Fruit fly (Drosophila melanogaster): Measurements from ENCODE around the gene CG6761.
A peak's percentile ranks its signal among the peaks of the same experiment; 100 is the strongest.

CG6761 gene

dm6 chr3L:9723108-9723507 is 19.7 kb upstream of the CG6761 start, which contains the start of the genes nbs and defl (continued):
- TF ChIP-seq Hand (GFP tag; optimal IDR thresholded peaks at IDR 0.05) (no peak), CG11696 (GFP tag; IDR thresholded peaks at IDR 0.05) (no peak), CG15514 (GFP tag; optimal IDR thresholded peaks at IDR 0.05) (no peak), pfk (GFP tag; optimal IDR thresholded peaks at IDR 0.05) (no peak), grau (tag; optimal IDR thresholded peaks at IDR 0.05) (peak; percentile 76), CG8478 (optimal IDR thresholded peaks at IDR 0.05) (no peak), mam (GFP tag; optimal IDR thresholded peaks at IDR 0.05) (peak; percentile 88), Stat92E (GFP tag; optimal IDR thresholded peaks at IDR 0.05) (no peak), jigr1 (GFP tag; IDR thresholded peaks at IDR 0.05) (no peak), Hsf (GFP tag; optimal IDR thresholded peaks at IDR 0.05) (peak; percentile 74), Bdp1 (GFP tag; optimal IDR thresholded peaks at IDR 0.05) (no peak), h (optimal IDR thresholded peaks at IDR 0.05) (no peak), CG18619 (GFP tag; optimal IDR thresholded peaks at IDR 0.05) (no peak), CG13287 (GFP tag; IDR thresholded peaks at IDR 0.05; ENCODE audit: partially characterized antibody) (peak; percentile 74), zen (tag; optimal IDR thresholded peaks at IDR 0.05) (peak; percentile 71), Lpt (GFP tag; optimal IDR thresholded peaks at IDR 0.05) (no peak), sens (GFP tag) (peak; percentile 95), CG32532 (GFP tag; IDR thresholded peaks at IDR 0.05) (peak; percentile 83), CG9876 (GFP tag; optimal IDR thresholded peaks at IDR 0.05) (peak; percentile 55), CG10543 (GFP tag; optimal IDR thresholded peaks at IDR 0.05) (peak; percentile 55), CG6813 (GFP tag; optimal IDR thresholded peaks at IDR 0.05) (no peak), CG17568 (GFP tag; optimal IDR thresholded peaks at IDR 0.05) (no peak), wdn (GFP tag; IDR thresholded peaks at IDR 0.05) (0 out of 2 replicates have a peak, but pooled peaks have one; percentile 15), pnt (GFP tag; optimal IDR thresholded peaks at IDR 0.05) (peak; percentile 61), cato (GFP tag; optimal IDR thresholded peaks at IDR 0.05; ENCODE audit: borderline replicate concordance) (peak; percentile 47), CG15479 (GFP tag; optimal IDR thresholded peaks at IDR 0.05) (no peak), ftz-f1 (GFP tag; optimal IDR thresholded peaks at IDR 0.05) (no peak), Adf1 (GFP tag; IDR thresholded peaks at IDR 0.05) (no peak), CG34224 (GFP tag; IDR thresholded peaks at IDR 0.05; ENCODE audit: partially characterized antibody) (no peak), otp (GFP tag; IDR thresholded peaks at IDR 0.05) (no peak), Fer2 (tag; optimal IDR thresholded peaks at IDR 0.05) (peak; percentile 55), CG13624 (GFP tag; optimal IDR thresholded peaks at IDR 0.05) (peak; percentile 75), CG34422 (GFP tag; IDR thresholded peaks at IDR 0.05) (peak; percentile 89), nmo (GFP tag; optimal IDR thresholded peaks at IDR 0.05) (peak; percentile 79), Bteb2 (GFP tag; optimal IDR thresholded peaks at IDR 0.05) (peak; percentile 54), jumu (GFP tag; optimal IDR thresholded peaks at IDR 0.05) (peak; percentile 63), vfl (GFP tag; optimal IDR thresholded peaks at IDR 0.05) (peak; percentile 19), slbo (GFP tag; IDR thresholded peaks at IDR 0.05) (peak; percentile 83), Ssrp (tag; optimal IDR thresholded peaks at IDR 0.05) (peak; percentile 59), trem (tag; optimal IDR thresholded peaks at IDR 0.05) (peak; percentile 24), CG43689 (GFP tag; IDR thresholded peaks at IDR 0.05) (no peak), ttk (GFP tag; IDR thresholded peaks at IDR 0.05) (peak; percentile 61), CG16779 (GFP tag; IDR thresholded peaks at IDR 0.05) (no peak), CG3163 (GFP tag; optimal IDR thresholded peaks at IDR 0.05) (peak; percentile 6), Dll (GFP tag; IDR thresholded peaks at IDR 0.05; ENCODE audit: partially characterized antibody) (peak; percentile 75), sob (GFP tag; IDR thresholded peaks at IDR 0.05) (peak; percentile 87), dan (GFP tag; IDR thresholded peaks at IDR 0.05) (no peak), CG4424 (GFP tag; optimal IDR thresholded peaks at IDR 0.05) (peak; percentile 65), zfh2 (GFP tag; optimal IDR thresholded peaks at IDR 0.05) (peak; percentile 77), dati (GFP tag; IDR thresholded peaks at IDR 0.05) (no peak), CG2116 (GFP tag; optimal IDR thresholded peaks at IDR 0.05) (peak; percentile 7), Elba2 (GFP tag; optimal IDR thresholded peaks at IDR 0.05) (no peak)
